Worm (Caenorhabditis elegans) whole organism, L3 larva: ENCODE measurements around the gene gop-1.

Experiments
- ZK546.5 ChIP-seq: sonication (generic microtip); optimal IDR thresholded peaks from 2 replicates; lab custom pipeline; 2017; ENCODE audit warnings: missing biosample characterization, missing genetic modification characterization
- ama-1 ChIP-seq: fragments of 150-350 bp; optimal IDR thresholded peaks from 2 replicates; lab custom pipeline; 2018
- egl-27 ChIP-seq: sonication (generic microtip); optimal IDR thresholded peaks from 4 replicates; lab custom pipeline; 2017; ENCODE audit warnings: missing biosample characterization, missing genetic modification reagents, missing genetic modification characterization
- elt-2 ChIP-seq: sonication (generic microtip); optimal IDR thresholded peaks from 2 replicates; lab custom pipeline; 2016; ENCODE audit warnings: missing genetic modification reagents, mild to moderate bottlenecking, missing genetic modification characterization, missing compliant biosample characterization
- elt-3 ChIP-seq, 3 experiments: fragments of 150-350 bp in 1 of 3; sonication (generic microtip) in 2 of 3; optimal IDR thresholded peaks; 2 replicates in 2 of 3; 4 replicates in 1 of 3; lab custom pipeline; 2014 to 2017; ENCODE audit warnings: missing biosample characterization in 3 of 3, missing genetic modification characterization in 3 of 3
- jun-1 ChIP-seq: fragments of 150-350 bp; optimal IDR thresholded peaks from 2 replicates; lab custom pipeline; 2014; ENCODE audit warnings: missing biosample characterization, missing genetic modification reagents, missing genetic modification characterization
- lin-15B ChIP-seq: fragments of 150-350 bp; optimal IDR thresholded peaks from 2 replicates; lab custom pipeline; 2014; ENCODE audit warnings: missing biosample characterization, missing genetic modification characterization
- nhr-28 ChIP-seq: fragments of 150-350 bp; optimal IDR thresholded peaks from 2 replicates; lab custom pipeline; 2014; ENCODE audit warnings: missing biosample characterization, missing genetic modification characterization
- pha-4 ChIP-seq: fragments of 150-350 bp; optimal IDR thresholded peaks from 2 replicates; lab custom pipeline; 2014; ENCODE audit warnings: missing biosample characterization, missing genetic modification reagents, missing genetic modification characterization
- unc-62 ChIP-seq: fragments of 150-350 bp; sonication (generic microtip); optimal IDR thresholded peaks from 4 replicates; lab custom pipeline; 2014; ENCODE audit warnings: missing biosample characterization, missing genetic modification reagents, missing genetic modification characterization
- ztf-11 ChIP-seq: fragments of 150-350 bp; optimal IDR thresholded peaks from 2 replicates; lab custom pipeline; 2014; ENCODE audit warnings: missing biosample characterization, missing genetic modification characterization

- no peak for TF ChIP-seq ama-1
- TF ChIP-seq jun-1 = no peak
- TF ChIP-seq nhr-28 (tag; lab: Kevin White, UChicago) = no peak
- no peak for TF ChIP-seq egl-27 (tag; lab: Kevin White, UChicago)
- no peak for TF ChIP-seq ztf-11
- TF ChIP-seq lin-15B (tag; lab: Kevin White, UChicago) = no peak
- no peak for TF ChIP-seq unc-62 (GFP tag; lab: Kevin White, UChicago)
- TF ChIP-seq ZK546.5 (tag; lab: Kevin White, UChicago) = no peak
- TF ChIP-seq elt-3 (tag; optimal IDR thresholded peaks at IDR 0.05; lab: Kevin White, UChicago) = no peak
- TF ChIP-seq elt-2 (tag; lab: Kevin White, UChicago) = no peak
- no peak for TF ChIP-seq pha-4 (tag; lab: Kevin White, UChicago)
Observed at ce11 chrIII:5269814-5270213, 15.6 kb downstream of the gop-1 start, which contains the start of gene ZC395.4.
